Worm (Caenorhabditis elegans) whole organism, young adult: ENCODE measurements around the gene kbp-2.
A peak's percentile ranks its signal among the peaks of the same experiment; 100 is the strongest.

ENCODE experiments used
- D2030.7 ChIP-seq: fragments of 200-800 bp; sonication (Bioruptor generic); IDR thresholded peaks from 2 replicates; pipeline ENCODE4 v1.3.6; 2022; ENCODE audit warnings: missing genetic modification reagents, missing genetic modification characterization, missing compliant biosample characterization
- F23B12.7 ChIP-seq: sonication (generic microtip); optimal IDR thresholded peaks from 2 replicates; lab custom pipeline; 2017; ENCODE audit warnings: missing genetic modification characterization, mild to moderate bottlenecking, missing compliant biosample characterization, antibody characterized with exemption, moderate library complexity; ENCODE audit not compliant: insufficient read depth
- F33H1.4 ChIP-seq: fragments of 200-800 bp; sonication (Bioruptor generic); IDR thresholded peaks from 2 replicates; pipeline ENCODE4 v1.3.6; 2022; ENCODE audit warnings: missing genetic modification reagents, missing genetic modification characterization, missing compliant biosample characterization
- F49E8.2 ChIP-seq: sonication (generic microtip); optimal IDR thresholded peaks from 3 replicates; lab custom pipeline; 2017; ENCODE audit warnings: missing genetic modification characterization, mild to moderate bottlenecking, missing compliant biosample characterization, antibody characterized with exemption, moderate library complexity; ENCODE audit not compliant: insufficient read depth
- F57A8.1 ChIP-seq: fragments of 200-800 bp; sonication (Bioruptor generic); optimal IDR thresholded peaks from 2 replicates; lab custom pipeline; 2018; ENCODE audit warnings: mild to moderate bottlenecking, missing genetic modification characterization, moderate library complexity, missing compliant biosample characterization
- T26A5.8 ChIP-seq: sonication (generic microtip); optimal IDR thresholded peaks from 2 replicates; lab custom pipeline; 2016; ENCODE audit warnings: missing genetic modification characterization, missing compliant biosample characterization
- Y53G8AR.9 ChIP-seq: fragments of 200-800 bp; sonication (Bioruptor generic); conservative IDR thresholded peaks from 2 replicates; pipeline ENCODE4 v1.3.6; 2022; ENCODE audit warnings: missing genetic modification reagents, missing genetic modification characterization, missing compliant biosample characterization
- Y67H2A.10 ChIP-seq: fragments of 200-800 bp; sonication (Bioruptor generic); conservative IDR thresholded peaks from 2 replicates; pipeline ENCODE4 v1.3.6; 2022; ENCODE audit warnings: missing genetic modification reagents, missing genetic modification characterization, missing compliant biosample characterization
- Y79H2A.3 ChIP-seq: fragments of 200-800 bp; sonication (Bioruptor generic); conservative IDR thresholded peaks from 2 replicates; pipeline ENCODE4 v1.3.6; 2022; ENCODE audit warnings: missing genetic modification reagents, missing genetic modification characterization, missing compliant biosample characterization
- aptf-3 ChIP-seq: fragments of 200-800 bp; sonication (Bioruptor generic); IDR thresholded peaks from 2 replicates; pipeline ENCODE4 v1.3.6; 2022; ENCODE audit warnings: missing genetic modification characterization, missing compliant biosample characterization
- attf-6 ChIP-seq: fragments of 200-800 bp; sonication (Bioruptor generic); IDR thresholded peaks from 2 replicates; pipeline ENCODE4 v1.3.6; 2022; ENCODE audit warnings: missing genetic modification reagents, missing genetic modification characterization, missing compliant biosample characterization
- bed-1 ChIP-seq: fragments of 200-800 bp; sonication (Bioruptor generic); IDR thresholded peaks from 2 replicates; pipeline ENCODE4 v1.3.6; 2022; ENCODE audit warnings: missing genetic modification reagents, missing genetic modification characterization, missing compliant biosample characterization
- ceh-27 ChIP-seq: fragments of 200-800 bp; sonication (Bioruptor generic); optimal IDR thresholded peaks from 2 replicates; lab custom pipeline; 2018; ENCODE audit warnings: mild to moderate bottlenecking, missing genetic modification characterization, moderate library complexity, missing compliant biosample characterization
- dox-1 ChIP-seq: fragments of 200-800 bp; sonication (Bioruptor generic); IDR thresholded peaks from 2 replicates; pipeline ENCODE4 v1.3.6; 2022; ENCODE audit warnings: missing genetic modification reagents, missing genetic modification characterization, missing compliant biosample characterization
- dpff-1 ChIP-seq: sonication (generic microtip); optimal IDR thresholded peaks from 2 replicates; lab custom pipeline; 2017; ENCODE audit warnings: mild to moderate bottlenecking, missing genetic modification characterization, missing compliant biosample characterization
- dpl-1 ChIP-seq: fragments of 150-350 bp; optimal IDR thresholded peaks from 2 replicates; lab custom pipeline; 2014; ENCODE audit warnings: missing biosample characterization, missing genetic modification reagents, missing genetic modification characterization
- efl-1 ChIP-seq: fragments of 150-350 bp; optimal IDR thresholded peaks from 2 replicates; lab custom pipeline; 2014; ENCODE audit warnings: missing biosample characterization, missing genetic modification reagents, missing genetic modification characterization
- egl-44 ChIP-seq: fragments of 200-800 bp; sonication (Bioruptor generic); IDR thresholded peaks from 2 replicates; pipeline ENCODE4 v1.3.6; 2022; ENCODE audit warnings: missing genetic modification reagents, missing genetic modification characterization, missing compliant biosample characterization
- fkh-3 ChIP-seq: sonication (generic microtip); optimal IDR thresholded peaks from 2 replicates; lab custom pipeline; 2016; ENCODE audit warnings: mild to moderate bottlenecking, missing genetic modification characterization, missing compliant biosample characterization
- him-1 ChIP-seq: sonication (generic microtip); optimal IDR thresholded peaks from 2 replicates; lab custom pipeline; 2016; ENCODE audit warnings: missing genotype, missing genetic modification reagents, missing genetic modification characterization, missing compliant biosample characterization
- hlh-12 ChIP-seq: sonication (generic microtip); optimal IDR thresholded peaks from 2 replicates; lab custom pipeline; 2016; ENCODE audit warnings: missing genetic modification characterization, missing compliant biosample characterization
- let-607 ChIP-seq, 2 experiments: fragments of 200-800 bp in 1 of 2; sonication (Bioruptor generic) in 1 of 2; sonication (generic microtip) in 1 of 2; optimal IDR thresholded peaks; 2 replicates each; lab custom pipeline; 2016 to 2018; ENCODE audit warnings: mild to moderate bottlenecking in 2 of 2, missing compliant biosample characterization in 2 of 2, missing genetic modification characterization in 2 of 2, moderate library complexity in 2 of 2, missing genotype in 1 of 2
- lin-35 ChIP-seq, 3 experiments: fragments of 150-350 bp in 2 of 3; sonication (generic microtip) in 1 of 3; optimal IDR thresholded peaks; 2 replicates each; lab custom pipeline; 2014 to 2018; ENCODE audit warnings: missing biosample characterization in 3 of 3, missing genetic modification characterization in 3 of 3, missing genetic modification reagents in 3 of 3
- lin-40 ChIP-seq: sonication (generic microtip); optimal IDR thresholded peaks from 2 replicates; lab custom pipeline; 2016; ENCODE audit warnings: missing genetic modification characterization, mild to moderate bottlenecking, missing compliant biosample characterization, missing genotype, missing genetic modification reagents
- lin-54 ChIP-seq: fragments of 200-800 bp; sonication (Bioruptor generic); optimal IDR thresholded peaks from 2 replicates; lab custom pipeline; 2018; ENCODE audit warnings: mild to moderate bottlenecking, missing genetic modification characterization, missing compliant biosample characterization
- lsl-1 ChIP-seq: fragments of 200-800 bp; sonication (Bioruptor generic); optimal IDR thresholded peaks from 2 replicates; lab custom pipeline; 2018; ENCODE audit warnings: mild to moderate bottlenecking, missing genetic modification characterization, moderate library complexity, missing compliant biosample characterization
- madf-3 ChIP-seq: fragments of 200-800 bp; sonication (Bioruptor generic); IDR thresholded peaks from 2 replicates; pipeline ENCODE4 v1.3.6; 2022; ENCODE audit warnings: missing genetic modification reagents, missing genetic modification characterization, missing compliant biosample characterization
- madf-6 ChIP-seq: fragments of 200-800 bp; sonication (Bioruptor generic); IDR thresholded peaks from 2 replicates; pipeline ENCODE4 v1.3.6; 2022; ENCODE audit warnings: missing genetic modification reagents, missing genetic modification characterization, missing compliant biosample characterization
- mcd-1 ChIP-seq: fragments of 200-800 bp; sonication (Bioruptor generic); IDR thresholded peaks from 2 replicates; pipeline ENCODE4 v1.3.6; 2022; ENCODE audit warnings: missing genetic modification reagents, missing genetic modification characterization, missing compliant biosample characterization
- nfya-1 ChIP-seq: sonication (generic microtip); optimal IDR thresholded peaks from 2 replicates; lab custom pipeline; 2017; ENCODE audit warnings: antibody characterized with exemption, missing compliant biosample characterization, missing genetic modification characterization, borderline replicate concordance; ENCODE audit not compliant: insufficient read depth
- nfyb-1 ChIP-seq: fragments of 200-800 bp; sonication (Bioruptor generic); IDR thresholded peaks from 2 replicates; pipeline ENCODE4 v1.3.6; 2022; ENCODE audit warnings: missing genetic modification reagents, missing genetic modification characterization, missing compliant biosample characterization
- pbrm-1 ChIP-seq: fragments of 200-800 bp; sonication (Bioruptor generic); IDR thresholded peaks from 2 replicates; pipeline ENCODE4 v1.3.6; 2022; ENCODE audit warnings: missing genetic modification reagents, missing genetic modification characterization, missing compliant biosample characterization
- sea-2 ChIP-seq: fragments of 200-800 bp; sonication (Bioruptor generic); IDR thresholded peaks from 2 replicates; pipeline ENCODE4 v1.3.6; 2022; ENCODE audit warnings: missing genetic modification characterization, missing compliant biosample characterization
- snpc-1.3 ChIP-seq: sonication (generic microtip); optimal IDR thresholded peaks from 2 replicates; lab custom pipeline; 2017; ENCODE audit warnings: missing genetic modification characterization, mild to moderate bottlenecking, missing compliant biosample characterization, antibody characterized with exemption, moderate library complexity, missing genotype, missing genetic modification reagents; ENCODE audit not compliant: insufficient read depth
- somi-1 ChIP-seq: fragments of 200-800 bp; sonication (Bioruptor generic); optimal IDR thresholded peaks from 2 replicates; lab custom pipeline; 2018; ENCODE audit warnings: mild to moderate bottlenecking, missing genetic modification characterization, missing compliant biosample characterization
- ztf-18 ChIP-seq: sonication (generic microtip); optimal IDR thresholded peaks from 2 replicates; lab custom pipeline; 2016; ENCODE audit warnings: missing genotype, mild to moderate bottlenecking, missing genetic modification characterization, missing compliant biosample characterization
- ztf-25 ChIP-seq: fragments of 200-800 bp; sonication (Bioruptor generic); IDR thresholded peaks from 2 replicates; pipeline ENCODE4 v1.3.6; 2022; ENCODE audit warnings: missing genetic modification reagents, missing genetic modification characterization, missing compliant biosample characterization
- ztf-26 ChIP-seq: sonication (generic microtip); optimal IDR thresholded peaks from 2 replicates; lab custom pipeline; 2017; ENCODE audit warnings: missing genetic modification characterization, missing compliant biosample characterization

The kbp-2 gene

ce11 chrIII:4878281-4878680 lies 25.4 kb downstream of the kbp-2 start, which contains the start of the genes tost-1 and arx-6:
Gene tost-1 (minus strand): TSS chrIII:4878311.
Gene arx-6 (plus strand): TSS chrIII:4878658.
- TF ChIP-seq lsl-1 (GFP tag; lab: Kevin White, UChicago) = peak; percentile 37
- TF ChIP-seq dpl-1 (GFP tag; lab: Kevin White, UChicago) = peak; percentile 44
- TF ChIP-seq F33H1.4 (GFP tag; lab: Robert Waterston, UW) = 0 out of 2 replicates have a peak, but pooled peaks have one; percentile 18
- peak; percentile 76 for TF ChIP-seq efl-1 (GFP tag; lab: Kevin White, UChicago)
- TF ChIP-seq mcd-1 (GFP tag; lab: Robert Waterston, UW) = peak; percentile 86
- 0 out of 2 replicates have a peak, but pooled peaks have one; percentile 11 for TF ChIP-seq dox-1 (GFP tag; lab: Robert Waterston, UW)
- peak in 1 of 3 experiments; percentile 52 for TF ChIP-seq lin-35 (GFP tag; optimal IDR thresholded peaks at IDR 0.05; lab: Kevin White, UChicago)
- TF ChIP-seq Y79H2A.3 (GFP tag; lab: Robert Waterston, UW) = no peak
- TF ChIP-seq F23B12.7 = no peak
- TF ChIP-seq madf-6 = peak; percentile 63
- no peak for TF ChIP-seq egl-44 (GFP tag; lab: Robert Waterston, UW)
- TF ChIP-seq him-1 = peak; percentile 15
- TF ChIP-seq D2030.7 (GFP tag; lab: Robert Waterston, UW) = peak; percentile 48; the same call in 1 of the 2 replicates
- peak; percentile 69 for TF ChIP-seq lin-54

DNA sequence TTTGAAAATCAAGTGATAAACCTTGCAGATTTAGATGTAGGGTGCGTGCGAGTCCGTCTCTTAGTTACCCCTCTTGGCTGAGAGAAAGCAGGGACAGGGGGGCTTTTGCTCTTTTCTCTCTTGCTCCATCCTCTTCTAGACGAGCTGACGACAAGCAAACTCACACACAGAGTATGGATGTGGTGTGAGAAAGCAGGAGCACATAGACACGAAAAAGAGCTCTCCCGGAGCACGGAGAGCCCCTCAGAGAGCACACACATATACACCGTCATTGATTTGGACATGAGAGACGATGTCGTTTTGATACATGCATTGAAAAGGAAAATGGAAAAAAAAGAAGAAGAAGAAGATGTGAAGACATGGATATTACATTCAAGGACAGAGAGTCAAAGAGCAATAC lies 28.0 kb downstream of the kbp-2 start:
- no peak for TF ChIP-seq Y79H2A.3 (GFP tag; lab: Robert Waterston, UW)
- TF ChIP-seq lin-35 (GFP tag; optimal IDR thresholded peaks at IDR 0.05; lab: Kevin White, UChicago) = peak in 1 of 3 experiments; percentile 61
- TF ChIP-seq, all 124 proteins: peak for 1

ce11 chrIII:4874671-4875070 lies 29.0 kb downstream of the kbp-2 start, which contains the start of gene C35D10.12:
Gene C35D10.12 (minus strand): TSS chrIII:4874771.
- TF ChIP-seq him-1 = no peak
- TF ChIP-seq pbrm-1 = no peak
- no peak for TF ChIP-seq ztf-25 (GFP tag; lab: Robert Waterston, UW)
- no peak for TF ChIP-seq madf-3
- TF ChIP-seq attf-6 (GFP tag; lab: Robert Waterston, UW) = no peak
- TF ChIP-seq lin-35 (GFP tag; optimal IDR thresholded peaks at IDR 0.05; lab: Kevin White, UChicago) = no peak
- TF ChIP-seq Y53G8AR.9 (GFP tag; lab: Robert Waterston, UW) = no peak
- no peak for TF ChIP-seq nfyb-1
- no peak for TF ChIP-seq F57A8.1 (GFP tag; lab: Kevin White, UChicago)
- TF ChIP-seq dpff-1 (tag; lab: Kevin White, UChicago) = no peak
- TF ChIP-seq let-607 (tag; optimal IDR thresholded peaks at IDR 0.05; lab: Kevin White, UChicago) = no peak
- no peak for TF ChIP-seq lin-40

DNA sequence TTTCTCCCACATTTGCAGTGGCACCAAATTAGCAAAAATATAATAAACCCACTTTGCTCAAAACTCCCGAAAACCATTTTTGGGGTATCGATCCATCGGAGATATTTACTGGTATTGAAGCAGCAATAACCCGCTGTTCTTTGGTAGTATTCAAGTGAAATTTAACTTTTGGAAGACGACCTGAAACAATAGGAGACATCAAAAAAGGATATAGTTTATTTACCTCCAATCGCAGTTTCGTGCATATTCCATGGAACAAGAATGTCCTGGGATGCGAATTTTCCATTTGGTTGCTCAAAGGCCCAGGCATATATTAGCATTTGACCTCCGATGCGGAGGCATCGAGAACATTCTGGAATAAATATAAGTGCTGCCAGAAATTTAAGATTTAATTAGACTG lies 30.3 kb downstream of the kbp-2 start:
- TF ChIP-seq F33H1.4 (GFP tag; lab: Robert Waterston, UW) (no peak), fkh-3 (tag; lab: Kevin White, UChicago) (no peak), F49E8.2 (no peak), dpff-1 (tag; lab: Kevin White, UChicago) (no peak), aptf-3 (no peak), ceh-27 (GFP tag; lab: Kevin White, UChicago) (no peak), ztf-18 (no peak), somi-1 (GFP tag; lab: Kevin White, UChicago) (no peak), hlh-12 (tag; lab: Kevin White, UChicago) (no peak), snpc-1.3 (tag; lab: Kevin White, UChicago) (no peak), nfya-1 (tag; lab: Kevin White, UChicago) (no peak), ztf-26 (no peak), sea-2 (GFP tag; lab: Robert Waterston, UW) (no peak), F23B12.7 (no peak), Y67H2A.10 (GFP tag; lab: Robert Waterston, UW) (no peak), bed-1 (GFP tag; lab: Robert Waterston, UW) (no peak), T26A5.8 (tag; lab: Kevin White, UChicago) (no peak)
